Worm (Caenorhabditis elegans): Measurements from ENCODE around the gene str-79.
A peak's percentile ranks its signal among the peaks of the same experiment; 100 is the strongest.

str-79 gene

ce11 chrX:2000517-2000916 lies 30.8 kb downstream of the str-79 start:
- TF ChIP-seq elt-3 (tag; optimal IDR thresholded peaks at IDR 0.05) = no peak
- TF ChIP-seq nhr-11 (tag; optimal IDR thresholded peaks at IDR 0.05) = no peak
- no peak for TF ChIP-seq nhr-23 (tag; optimal IDR thresholded peaks at IDR 0.05)
- no peak for TF ChIP-seq dmd-4 (tag; optimal IDR thresholded peaks at IDR 0.05)
- no peak for TF ChIP-seq ama-1 (optimal IDR thresholded peaks at IDR 0.05)
- TF ChIP-seq sem-4 (tag; optimal IDR thresholded peaks at IDR 0.05) = no peak
- TF ChIP-seq unc-62 (GFP tag; optimal IDR thresholded peaks at IDR 0.05) = no peak
- TF ChIP-seq nhr-21 (tag; optimal IDR thresholded peaks at IDR 0.05) = no peak
- no peak for TF ChIP-seq crh-2 (tag; optimal IDR thresholded peaks at IDR 0.05)
- TF ChIP-seq nhr-25 (tag; optimal IDR thresholded peaks at IDR 0.05) = no peak
- no peak for TF ChIP-seq skn-1 (tag; optimal IDR thresholded peaks at IDR 0.05)
- TF ChIP-seq unc-55 (GFP tag; optimal IDR thresholded peaks at IDR 0.05) = no peak
- TF ChIP-seq lin-11 (tag; optimal IDR thresholded peaks at IDR 0.05) = no peak
- TF ChIP-seq sma-9 (GFP tag; optimal IDR thresholded peaks at IDR 0.05) = no peak
- TF ChIP-seq sma-9 (tag; optimal IDR thresholded peaks at IDR 0.05) = no peak

- TF ChIP-seq lin-11 (tag; optimal IDR thresholded peaks at IDR 0.05) (peak; percentile 6), C34F6.9 (tag; optimal IDR thresholded peaks at IDR 0.05) (no peak)
Measured at ce11 chrX:2012491-2013201, 43.0 kb downstream of the str-79 start, which contains the start of gene Y102A11A.9. Gene Y102A11A.9 (plus strand): TSS chrX:2013151.

- peak; percentile 60 for TF ChIP-seq unc-55 (GFP tag; optimal IDR thresholded peaks at IDR 0.05)
- TF ChIP-seq peb-1 (tag; optimal IDR thresholded peaks at IDR 0.05) = no peak
- no peak for TF ChIP-seq ztf-1 (GFP tag; conservative IDR thresholded peaks at IDR 0.05)
Measured at ce11 chrX:2013912-2014311, 44.2 kb downstream of the str-79 start.

- TF ChIP-seq fos-1 (tag; optimal IDR thresholded peaks at IDR 0.05) = peak; percentile 83
- TF ChIP-seq sma-9 (GFP tag; optimal IDR thresholded peaks at IDR 0.05) = peak; percentile 27
- no peak for TF ChIP-seq sma-9 (tag; optimal IDR thresholded peaks at IDR 0.05)
- no peak for TF ChIP-seq nhr-12 (tag; optimal IDR thresholded peaks at IDR 0.05)
Measured at ce11 chrX:2014521-2014920, 44.8 kb downstream of the str-79 start.

ce11 chrX:2018211-2018610 lies 48.5 kb downstream of the str-79 start:
- TF ChIP-seq fos-1 (tag; optimal IDR thresholded peaks at IDR 0.05) = peak; percentile 82
- TF ChIP-seq skn-1 (tag; optimal IDR thresholded peaks at IDR 0.05) = peak; percentile 19
- no peak for TF ChIP-seq peb-1 (tag; optimal IDR thresholded peaks at IDR 0.05)
- TF ChIP-seq gmeb-1 (tag; optimal IDR thresholded peaks at IDR 0.05) = no peak

- TF ChIP-seq zag-1 (tag; optimal IDR thresholded peaks at IDR 0.05) (no peak), nhr-10 (tag; optimal IDR thresholded peaks at IDR 0.05) (no peak), ama-1 (optimal IDR thresholded peaks at IDR 0.05) (no peak), nhr-6 (tag; optimal IDR thresholded peaks at IDR 0.05) (no peak), sma-3 (GFP tag; optimal IDR thresholded peaks at IDR 0.05) (no peak), nhr-25 (tag; optimal IDR thresholded peaks at IDR 0.05) (no peak), mdl-1 (tag; optimal IDR thresholded peaks at IDR 0.05) (no peak), blmp-1 (tag; optimal IDR thresholded peaks at IDR 0.05; ENCODE audit: insufficient read depth) (no peak), sem-4 (tag; optimal IDR thresholded peaks at IDR 0.05) (no peak), ztf-4 (tag; optimal IDR thresholded peaks at IDR 0.05) (no peak), ceh-82 (tag; optimal IDR thresholded peaks at IDR 0.05) (no peak), gmeb-1 (tag; optimal IDR thresholded peaks at IDR 0.05) (no peak), nhr-12 (tag; optimal IDR thresholded peaks at IDR 0.05) (no peak), F13H6.1 (tag; optimal IDR thresholded peaks at IDR 0.05) (no peak), lin-13 (GFP tag; optimal IDR thresholded peaks at IDR 0.05) (no peak), nhr-23 (tag; optimal IDR thresholded peaks at IDR 0.05) (no peak)
Measured at ce11 chrX:2018848-2019247, 49.2 kb downstream of the str-79 start, which contains the start of gene Y102A11A.3. Gene Y102A11A.3 (plus strand): TSS chrX:2019148.
